Worm (Caenorhabditis elegans): ENCODE measurements around the gene F44G4.5.

F44G4.5 gene

ce11 chrII:9038201-9038600 is 38.0 kb upstream of the F44G4.5 start, which contains the start of gene gcs-1:
Gene gcs-1 (minus strand): TSS chrII:9038301.
- no peak for TF ChIP-seq F49E8.2 (tag; optimal IDR thresholded peaks at IDR 0.05; ENCODE audit: borderline replicate concordance)
- no peak for TF ChIP-seq ceh-82 (tag; optimal IDR thresholded peaks at IDR 0.05)
- no peak for TF ChIP-seq egl-27 (tag; optimal IDR thresholded peaks at IDR 0.05)

ce11 chrII:9033034-9033433 is 32.8 kb upstream of the F44G4.5 start:
- no peak for TF ChIP-seq F10B5.3 (tag; optimal IDR thresholded peaks at IDR 0.05)
- peak; percentile 31 for TF ChIP-seq hlh-11 (tag; optimal IDR thresholded peaks at IDR 0.05)
- TF ChIP-seq Y75B8A.6 (GFP tag; IDR thresholded peaks at IDR 0.05) = no peak
- no peak for TF ChIP-seq lim-7 (GFP tag; IDR thresholded peaks at IDR 0.05)
- TF ChIP-seq hmg-1.1 (GFP tag; IDR thresholded peaks at IDR 0.05) = no peak
- TF ChIP-seq egl-43 (GFP tag; IDR thresholded peaks at IDR 0.05) = no peak
- peak; percentile 24 for TF ChIP-seq aha-1 (tag)
- no peak for TF ChIP-seq mes-2 (tag; optimal IDR thresholded peaks at IDR 0.05; ENCODE audit: poor library complexity, severe bottlenecking)
- TF ChIP-seq spr-1 (tag; optimal IDR thresholded peaks at IDR 0.05) = no peak
- no peak for TF ChIP-seq mep-1 (tag; optimal IDR thresholded peaks at IDR 0.05)
- TF ChIP-seq nhr-28 (tag; optimal IDR thresholded peaks at IDR 0.05) = peak; percentile 51
- TF ChIP-seq lin-29 (GFP tag; IDR thresholded peaks at IDR 0.05) = no peak
- no peak for TF ChIP-seq ztf-11 (tag; optimal IDR thresholded peaks at IDR 0.05)
- TF ChIP-seq madf-9 (GFP tag; conservative IDR thresholded peaks at IDR 0.05) = no peak

ce11 chrII:9031891-9032290 is 31.7 kb upstream of the F44G4.5 start:
- no peak for TF ChIP-seq ZK337.2 (GFP tag; IDR thresholded peaks at IDR 0.05)
- no peak for TF ChIP-seq ceh-28 (tag; optimal IDR thresholded peaks at IDR 0.05)
- no peak for TF ChIP-seq php-3 (GFP tag; IDR thresholded peaks at IDR 0.05)
- no peak for TF ChIP-seq cey-2 (tag; optimal IDR thresholded peaks at IDR 0.05; ENCODE audit: borderline replicate concordance, insufficient read depth)
- no peak for TF ChIP-seq nhr-102 (tag; optimal IDR thresholded peaks at IDR 0.05)
- no peak for TF ChIP-seq daf-8 (GFP tag; IDR thresholded peaks at IDR 0.05)
- peak; percentile 1 for TF ChIP-seq hlh-30 (tag; optimal IDR thresholded peaks at IDR 0.05; ENCODE audit: insufficient read depth)
- no peak for TF ChIP-seq ces-1 (GFP tag; optimal IDR thresholded peaks at IDR 0.05)
- no peak for TF ChIP-seq zip-11 (GFP tag; IDR thresholded peaks at IDR 0.05)
- no peak for TF ChIP-seq pqm-1 (tag; optimal IDR thresholded peaks at IDR 0.05)
- TF ChIP-seq ceh-62 (tag; optimal IDR thresholded peaks at IDR 0.05) = no peak
- TF ChIP-seq unc-62 (GFP tag; optimal IDR thresholded peaks at IDR 0.05 in 1 of 2) = peak in 1 of 2 experiments; percentile 81
- TF ChIP-seq unc-62 (tag; optimal IDR thresholded peaks at IDR 0.05) = no peak

- TF ChIP-seq hlh-30 (tag; optimal IDR thresholded peaks at IDR 0.05; ENCODE audit: insufficient read depth) (no peak), nhr-6 (tag; optimal IDR thresholded peaks at IDR 0.05) (no peak), mdl-1 (tag; optimal IDR thresholded peaks at IDR 0.05) (peak in 1 of 2 experiments; percentile 15), unc-130 (GFP tag; optimal IDR thresholded peaks at IDR 0.05) (no peak), ces-1 (GFP tag; optimal IDR thresholded peaks at IDR 0.05) (no peak), aha-1 (tag) (peak; percentile 97), nhr-11 (tag; optimal IDR thresholded peaks at IDR 0.05) (no peak), R02D3.7 (tag; optimal IDR thresholded peaks at IDR 0.05) (no peak), nhr-42 (GFP tag; IDR thresholded peaks at IDR 0.05) (no peak)
These were observed 29.0 kb upstream of the F44G4.5 start, which contains the start of gene F37B12.1 for ce11 chrII:9029218-9029672. Gene F37B12.1 (minus strand): TSS chrII:9029268.

ce11 chrII:9028096-9028495 is 27.9 kb upstream of the F44G4.5 start:
- TF ChIP-seq R02D3.7 (tag; optimal IDR thresholded peaks at IDR 0.05) = no peak
- TF ChIP-seq daf-19 (GFP tag; conservative IDR thresholded peaks at IDR 0.05) = no peak
- no peak for TF ChIP-seq duxl-1 (tag; optimal IDR thresholded peaks at IDR 0.05; ENCODE audit: poor library complexity)
- TF ChIP-seq mxl-3 (GFP tag; optimal IDR thresholded peaks at IDR 0.05) = peak; percentile 37
- no peak for TF ChIP-seq ztf-11 (tag; optimal IDR thresholded peaks at IDR 0.05)
- TF ChIP-seq dmd-6 (GFP tag; IDR thresholded peaks at IDR 0.05) = no peak
- peak; percentile 35 for TF ChIP-seq dve-1 (tag; optimal IDR thresholded peaks at IDR 0.05; ENCODE audit: insufficient read depth)
- peak; percentile 26 for TF ChIP-seq nhr-28 (tag; optimal IDR thresholded peaks at IDR 0.05)
- TF ChIP-seq Y105C5A.15 (GFP tag; IDR thresholded peaks at IDR 0.05) = no peak
- no peak for TF ChIP-seq snpc-4 (tag; optimal IDR thresholded peaks at IDR 0.05)
- TF ChIP-seq hlh-30 (tag; optimal IDR thresholded peaks at IDR 0.05; ENCODE audit: insufficient read depth) = peak; percentile 36

Measured in whole organism, L4 larva.